Fruit fly (Drosophila melanogaster) whole organism, prepupa: ENCODE results near the gene gammaTub37C.

Source experiments
- Blimp-1 ChIP-seq: fragments of 200-800 bp; sonication (Bioruptor generic); optimal IDR thresholded peaks from 3 replicates; lab custom pipeline; 2017; ENCODE audit warnings: missing biosample characterization, missing genetic modification characterization, mild to moderate bottlenecking, moderate library complexity, missing genetic modification reagents
- CG10631 ChIP-seq: fragments of 200-800 bp; sonication (Bioruptor generic); optimal IDR thresholded peaks from 2 replicates; lab custom pipeline; 2016; ENCODE audit warnings: missing biosample characterization, missing genetic modification characterization
- CG16779 ChIP-seq: fragments of 200-800 bp; sonication (Bioruptor generic); optimal IDR thresholded peaks from 3 replicates; lab custom pipeline; 2017; ENCODE audit warnings: missing biosample characterization, mild to moderate bottlenecking, missing genetic modification characterization
- CG3032 ChIP-seq: fragments of 200-800 bp; optimal IDR thresholded peaks from 2 replicates; lab custom pipeline; 2019; ENCODE audit warnings: missing biosample characterization, mild to moderate bottlenecking, missing genetic modification characterization, moderate library complexity
- CG31627 ChIP-seq: fragments of 200-800 bp; sonication (Bioruptor generic); optimal IDR thresholded peaks from 3 replicates; lab custom pipeline; 2016; ENCODE audit warnings: missing biosample characterization, missing genetic modification characterization
- CG3919 ChIP-seq: fragments of 200-800 bp; sonication (Bioruptor generic); optimal IDR thresholded peaks from 3 replicates; lab custom pipeline; 2016; ENCODE audit warnings: missing biosample characterization, missing genetic modification characterization
- CG6163 ChIP-seq: fragments of 200-800 bp; sonication (Bioruptor generic); IDR thresholded peaks from 3 replicates; pipeline ENCODE4 v1.3.6; 2022; ENCODE audit warnings: missing biosample characterization, missing genetic modification characterization
- CG9139 ChIP-seq: fragments of 200-800 bp; sonication (Bioruptor generic); optimal IDR thresholded peaks from 3 replicates; lab custom pipeline; 2017; ENCODE audit warnings: missing biosample characterization, mild to moderate bottlenecking, missing genetic modification characterization
- Gug ChIP-seq: fragments of 200-800 bp; sonication (Bioruptor generic); IDR thresholded peaks from 2 replicates; pipeline ENCODE4 v1.3.6; 2022; ENCODE audit warnings: missing biosample characterization, missing genetic modification characterization
- Hr4 ChIP-seq: fragments of 200-800 bp; sonication (Bioruptor generic); optimal IDR thresholded peaks from 3 replicates; lab custom pipeline; 2016; ENCODE audit warnings: missing biosample characterization, missing genetic modification characterization
- esn ChIP-seq: fragments of 200-800 bp; sonication (Bioruptor generic); optimal IDR thresholded peaks from 2 replicates; lab custom pipeline; 2016; ENCODE audit warnings: missing biosample characterization, mild to moderate bottlenecking, missing genetic modification characterization, moderate library complexity

DNA sequence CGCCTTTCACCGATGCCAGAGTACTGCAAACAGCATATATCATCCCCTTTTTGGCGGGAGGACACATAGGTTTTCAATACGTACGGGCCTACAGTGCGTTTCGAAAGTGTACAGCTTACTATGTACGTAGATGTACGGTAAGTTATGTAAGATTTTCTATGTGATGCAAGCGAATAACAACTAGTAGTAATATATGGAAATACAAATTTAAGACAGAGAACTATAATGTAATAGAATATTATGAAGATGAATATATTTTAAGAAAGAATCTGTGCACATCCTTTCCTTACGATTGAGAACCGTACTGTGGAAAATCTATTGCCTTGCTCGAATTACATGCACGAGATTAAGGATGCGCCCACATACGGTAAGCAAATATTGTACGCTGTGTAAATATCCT lies 32.4 kb upstream of the gammaTub37C start:
- TF ChIP-seq CG6163 (no peak), esn (GFP tag; lab: Kevin White, UChicago) (no peak), CG9139 (GFP tag; lab: Kevin White, UChicago) (no peak), CG10631 (no peak), CG3919 (no peak), Gug (GFP tag; lab: Robert Waterston, UW) (no peak), CG31627 (GFP tag; lab: Kevin White, UChicago) (no peak), CG16779 (tag; lab: Kevin White, UChicago) (no peak), Blimp-1 (GFP tag; lab: Kevin White, UChicago) (no peak), Hr4 (GFP tag; lab: Kevin White, UChicago) (no peak), CG3032 (tag; lab: Kevin White, UChicago) (no peak)
